Fruit fly (Drosophila melanogaster) whole organism, wandering third instar larva: ENCODE data around the gene CG34164.

ENCODE experiments used
- Myc ChIP-seq: fragments of >200 bp; optimal IDR thresholded peaks from 2 replicates; lab custom pipeline; 2017
- dsf ChIP-seq: sonication (Bioruptor generic); optimal IDR thresholded peaks from 2 replicates; lab custom pipeline; 2016; ENCODE audit warnings: missing biosample characterization, missing genetic modification characterization, borderline replicate concordance

- TF ChIP-seq Myc (lab: Kevin White, UChicago) (no peak), dsf (GFP tag; lab: Kevin White, UChicago) (no peak)
Measured at dm6 chr2L:12038177-12038581, 18.0 kb upstream of the CG34164 start, which contains the start of gene Tom70.
